Comparison of ENCODE assay signal across 5 fruit fly cellular contexts in the genomic region with DNA sequence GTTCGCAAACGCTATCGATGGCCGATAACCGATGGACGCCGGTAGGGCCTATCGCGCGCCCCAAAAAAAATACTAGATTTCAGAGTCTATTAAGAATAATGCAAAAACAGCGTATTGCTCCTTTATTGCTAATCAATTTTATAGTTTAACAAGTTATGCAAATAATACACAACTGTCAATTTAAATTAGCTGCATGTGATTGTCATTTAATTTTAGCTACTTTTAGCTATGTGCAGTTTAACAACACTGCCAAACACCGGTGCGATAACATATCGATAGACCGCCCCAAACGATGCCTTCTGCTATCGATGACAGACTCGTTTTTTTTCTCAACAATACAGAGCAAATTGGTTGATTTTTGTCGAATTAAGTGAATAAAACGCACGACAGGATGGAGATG.
TF ChIP-seq lines count a peak whose summit lies in the region.

A gene (minus strand): TSS at position 21 of the 400 bp plus-strand sequence.
A gene (plus strand): TSS at position 280 of the 400 bp plus-strand sequence.

- no peak for TF ChIP-seq CTCF in whole organism, embryonic (GFP tag; optimal IDR thresholded peaks at IDR 0.05; lab: Kevin White, UChicago)

TF ChIP-seq in whole organism, adult, 20 proteins besides CTCF, POLR2A, EP300 and RAD21 (continues in another document):
- TF ChIP-seq Clk (GFP tag; optimal IDR thresholded peaks at IDR 0.05; lab: Kevin White, UChicago) (no peak), toe (GFP tag; optimal IDR thresholded peaks at IDR 0.05; lab: Kevin White, UChicago) (peak; percentile 40), ovo (GFP tag; optimal IDR thresholded peaks at IDR 0.05; lab: Kevin White, UChicago) (peak; percentile 46), CG11617 (GFP tag; optimal IDR thresholded peaks at IDR 0.05; lab: Kevin White, UChicago) (peak; percentile 0), pad (GFP tag; optimal IDR thresholded peaks at IDR 0.05; lab: Kevin White, UChicago) (peak; percentile 45), cic (GFP tag; optimal IDR thresholded peaks at IDR 0.05; lab: Kevin White, UChicago) (no peak), CG1620 (GFP tag; optimal IDR thresholded peaks at IDR 0.05; lab: Kevin White, UChicago) (peak; percentile 37), kay (GFP tag; lab: Kevin White, UChicago; ENCODE audit: borderline replicate concordance) (no peak), CG5204 (GFP tag; optimal IDR thresholded peaks at IDR 0.05; lab: Kevin White, UChicago) (no peak), bab1 (GFP tag; optimal IDR thresholded peaks at IDR 0.05; lab: Kevin White, UChicago) (peak; percentile 35), CG12768 (GFP tag; optimal IDR thresholded peaks at IDR 0.05; lab: Kevin White, UChicago) (no peak), Crg-1 (GFP tag; optimal IDR thresholded peaks at IDR 0.05; lab: Kevin White, UChicago) (peak; percentile 64), Hr96 (GFP tag; optimal IDR thresholded peaks at IDR 0.05; lab: Kevin White, UChicago) (peak; percentile 36), CG7101 (tag; optimal IDR thresholded peaks at IDR 0.05; lab: Kevin White, UChicago) (peak; percentile 32), Mnt (GFP tag; optimal IDR thresholded peaks at IDR 0.05; lab: Kevin White, UChicago) (peak; percentile 36), CG7045 (GFP tag; optimal IDR thresholded peaks at IDR 0.05; lab: Kevin White, UChicago) (no peak), CG33017 (tag; optimal IDR thresholded peaks at IDR 0.05; lab: Kevin White, UChicago) (no peak)

TF ChIP-seq in whole organism, embryonic, 481 proteins besides CTCF, POLR2A, EP300 and RAD21 (continues in another document):
- TF ChIP-seq Aef1 (GFP tag; IDR thresholded peaks at IDR 0.05; lab: Robert Waterston, UW) (no peak), so (GFP tag; IDR thresholded peaks at IDR 0.05; lab: Robert Waterston, UW) (no peak), Hey (tag; optimal IDR thresholded peaks at IDR 0.05; lab: Kevin White, UChicago) (no peak), Usf (GFP tag; optimal IDR thresholded peaks at IDR 0.05; lab: Kevin White, UChicago) (no peak), sisA (GFP tag; IDR thresholded peaks at IDR 0.05; lab: Robert Waterston, UW) (no peak), CG4820 (GFP tag; optimal IDR thresholded peaks at IDR 0.05; lab: Kevin White, UChicago) (peak; percentile 16), dysf (GFP tag; IDR thresholded peaks at IDR 0.05; lab: Robert Waterston, UW) (no peak), Blimp-1 (GFP tag; optimal IDR thresholded peaks at IDR 0.05; lab: Kevin White, UChicago) (no peak), Meics (GFP tag; optimal IDR thresholded peaks at IDR 0.05; lab: Kevin White, UChicago) (no peak), Doc3 (GFP tag; IDR thresholded peaks at IDR 0.05; lab: Robert Waterston, UW; ENCODE audit: partially characterized antibody) (peak; percentile 79), esg (GFP tag; conservative IDR thresholded peaks at IDR 0.05; lab: Robert Waterston, UW) (no peak), CG6683 (GFP tag; optimal IDR thresholded peaks at IDR 0.05; lab: Kevin White, UChicago) (no peak), wor (GFP tag; IDR thresholded peaks at IDR 0.05; lab: Robert Waterston, UW) (no peak), CG15696 (tag; optimal IDR thresholded peaks at IDR 0.05; lab: Kevin White, UChicago) (no peak), CG3995 (GFP tag; optimal IDR thresholded peaks at IDR 0.05; lab: Kevin White, UChicago) (peak; percentile 27), BtbVII (GFP tag; optimal IDR thresholded peaks at IDR 0.05; lab: Kevin White, UChicago) (no peak), Camta (GFP tag; optimal IDR thresholded peaks at IDR 0.05; lab: Kevin White, UChicago) (peak; percentile 29), prd (optimal IDR thresholded peaks at IDR 0.05; lab: Kevin White, UChicago) (no peak), prd (GFP tag; IDR thresholded peaks at IDR 0.05; lab: Robert Waterston, UW) (no peak)

TF ChIP-seq in whole organism, prepupa, 60 proteins besides CTCF, POLR2A, EP300 and RAD21 (continues in another document):
- TF ChIP-seq CG10631 (GFP tag; optimal IDR thresholded peaks at IDR 0.05; lab: Kevin White, UChicago) (peak; percentile 27), eg (GFP tag; IDR thresholded peaks at IDR 0.05; lab: Robert Waterston, UW) (no peak), CG31627 (GFP tag; optimal IDR thresholded peaks at IDR 0.05; lab: Kevin White, UChicago) (peak; percentile 44), Sox14 (GFP tag; optimal IDR thresholded peaks at IDR 0.05; lab: Kevin White, UChicago) (no peak), CG6854 (GFP tag; optimal IDR thresholded peaks at IDR 0.05; lab: Kevin White, UChicago) (no peak), salr (GFP tag; optimal IDR thresholded peaks at IDR 0.05; lab: Kevin White, UChicago) (no peak), CG11762 (GFP tag; optimal IDR thresholded peaks at IDR 0.05; lab: Kevin White, UChicago; ENCODE audit: insufficient read depth) (no peak), Gug (GFP tag; IDR thresholded peaks at IDR 0.05; lab: Robert Waterston, UW) (no peak), Blimp-1 (GFP tag; optimal IDR thresholded peaks at IDR 0.05; lab: Kevin White, UChicago) (no peak), achi (GFP tag; optimal IDR thresholded peaks at IDR 0.05; lab: Kevin White, UChicago) (peak; percentile 13), net (GFP tag; optimal IDR thresholded peaks at IDR 0.05; lab: Kevin White, UChicago) (no peak), Eip78C (GFP tag; lab: Kevin White, UChicago) (peak; percentile 20), CG6792 (GFP tag; optimal IDR thresholded peaks at IDR 0.05; lab: Kevin White, UChicago) (peak; percentile 0), topi (GFP tag; optimal IDR thresholded peaks at IDR 0.05; lab: Kevin White, UChicago) (no peak), Met (GFP tag; optimal IDR thresholded peaks at IDR 0.05; lab: Kevin White, UChicago) (no peak), esn (GFP tag; optimal IDR thresholded peaks at IDR 0.05; lab: Kevin White, UChicago) (peak; percentile 42), fd59A (GFP tag; optimal IDR thresholded peaks at IDR 0.05; lab: Kevin White, UChicago) (no peak), ss (GFP tag; optimal IDR thresholded peaks at IDR 0.05; lab: Kevin White, UChicago) (no peak), Hr38 (GFP tag; optimal IDR thresholded peaks at IDR 0.05; lab: Kevin White, UChicago) (no peak)

TF ChIP-seq in whole organism, pupa, 21 proteins besides CTCF, POLR2A, EP300 and RAD21:
- no peak for TF ChIP-seq CG14655 (GFP tag; optimal IDR thresholded peaks at IDR 0.05; lab: Kevin White, UChicago)
- no peak for TF ChIP-seq rn (GFP tag; IDR thresholded peaks at IDR 0.05; lab: Robert Waterston, UW)
- no peak for TF ChIP-seq D1 (tag; optimal IDR thresholded peaks at IDR 0.05; lab: Kevin White, UChicago)
- no peak for TF ChIP-seq CG10348 (GFP tag; IDR thresholded peaks at IDR 0.05; lab: Robert Waterston, UW)
- TF ChIP-seq CG34367 (tag; optimal IDR thresholded peaks at IDR 0.05; lab: Kevin White, UChicago): no peak
- TF ChIP-seq CG8301 (tag; optimal IDR thresholded peaks at IDR 0.05; lab: Kevin White, UChicago): no peak
- no peak for TF ChIP-seq CG4496 (GFP tag; IDR thresholded peaks at IDR 0.05; lab: Robert Waterston, UW)
- TF ChIP-seq CG17806 (tag; optimal IDR thresholded peaks at IDR 0.05; lab: Kevin White, UChicago): no peak
- TF ChIP-seq CG8159 (tag; optimal IDR thresholded peaks at IDR 0.05; lab: Kevin White, UChicago): peak; percentile 1
- TF ChIP-seq CG32121 (GFP tag; IDR thresholded peaks at IDR 0.05; lab: Robert Waterston, UW): peak; percentile 17; the same call in 1 of the 2 replicates
- 0 out of 3 replicates have a peak, but pooled peaks have one; percentile 5 for TF ChIP-seq fd96Ca (GFP tag; IDR thresholded peaks at IDR 0.05; lab: Robert Waterston, UW)
- no peak for TF ChIP-seq Snoo (tag; optimal IDR thresholded peaks at IDR 0.05; lab: Kevin White, UChicago)
- TF ChIP-seq CG12605 (GFP tag; IDR thresholded peaks at IDR 0.05; lab: Robert Waterston, UW): no peak
- no peak for TF ChIP-seq Pif1B (GFP tag; optimal IDR thresholded peaks at IDR 0.05; lab: Kevin White, UChicago)
- TF ChIP-seq CG13204 (GFP tag; optimal IDR thresholded peaks at IDR 0.05; lab: Kevin White, UChicago): no peak
- no peak for TF ChIP-seq CG15710 (tag; optimal IDR thresholded peaks at IDR 0.05; lab: Kevin White, UChicago)
- TF ChIP-seq gl (tag; optimal IDR thresholded peaks at IDR 0.05; lab: Kevin White, UChicago): no peak
- no peak for TF ChIP-seq EcR (GFP tag; optimal IDR thresholded peaks at IDR 0.05; lab: Kevin White, UChicago)
- TF ChIP-seq CG9948 (tag; optimal IDR thresholded peaks at IDR 0.05; lab: Kevin White, UChicago): no peak

TF ChIP-seq in whole organism, wandering third instar larva, 38 proteins besides CTCF, POLR2A, EP300 and RAD21 (continues in another document):
- TF ChIP-seq lola (GFP tag; optimal IDR thresholded peaks at IDR 0.05; lab: Kevin White, UChicago): no peak
- TF ChIP-seq Hnf4 (GFP tag; optimal IDR thresholded peaks at IDR 0.05; lab: Kevin White, UChicago): no peak
- no peak for TF ChIP-seq CG9705 (GFP tag; optimal IDR thresholded peaks at IDR 0.05; lab: Kevin White, UChicago)
- peak; percentile 47 for TF ChIP-seq rgr (GFP tag; optimal IDR thresholded peaks at IDR 0.05; lab: Kevin White, UChicago)
- TF ChIP-seq ey (GFP tag; optimal IDR thresholded peaks at IDR 0.05; lab: Kevin White, UChicago): peak; percentile 33
- TF ChIP-seq HLH106 (tag; optimal IDR thresholded peaks at IDR 0.05; lab: Kevin White, UChicago): peak; percentile 43
- TF ChIP-seq brk (GFP tag; optimal IDR thresholded peaks at IDR 0.05; lab: Kevin White, UChicago): no peak
- TF ChIP-seq Myc (optimal IDR thresholded peaks at IDR 0.05; lab: Kevin White, UChicago): peak; percentile 56
- TF ChIP-seq Dfd (GFP tag; optimal IDR thresholded peaks at IDR 0.05; lab: Kevin White, UChicago): no peak
- no peak for TF ChIP-seq Abd-B (GFP tag; optimal IDR thresholded peaks at IDR 0.05; lab: Kevin White, UChicago)
- no peak for TF ChIP-seq jim (GFP tag; optimal IDR thresholded peaks at IDR 0.05; lab: Kevin White, UChicago)
- peak; percentile 30 for TF ChIP-seq Vsx2 (GFP tag; optimal IDR thresholded peaks at IDR 0.05; lab: Kevin White, UChicago; ENCODE audit: partially characterized antibody)
- TF ChIP-seq Mio (GFP tag; optimal IDR thresholded peaks at IDR 0.05; lab: Kevin White, UChicago): no peak
- TF ChIP-seq Hr83 (GFP tag; optimal IDR thresholded peaks at IDR 0.05; lab: Kevin White, UChicago; ENCODE audit: poor library complexity, severe bottlenecking): peak; percentile 20
- TF ChIP-seq OdsH (GFP tag; optimal IDR thresholded peaks at IDR 0.05; lab: Kevin White, UChicago): peak; percentile 28
- TF ChIP-seq CrebA (GFP tag; optimal IDR thresholded peaks at IDR 0.05; lab: Kevin White, UChicago; ENCODE audit: borderline replicate concordance): no peak
- TF ChIP-seq Sp1 (GFP tag; optimal IDR thresholded peaks at IDR 0.05; lab: Kevin White, UChicago): peak; percentile 24
- no peak for TF ChIP-seq CG32264 (GFP tag; optimal IDR thresholded peaks at IDR 0.05; lab: Kevin White, UChicago)
- no peak for TF ChIP-seq tai (GFP tag; optimal IDR thresholded peaks at IDR 0.05; lab: Kevin White, UChicago)
- TF ChIP-seq usp (GFP tag; optimal IDR thresholded peaks at IDR 0.05; lab: Kevin White, UChicago): no peak
- no peak for TF ChIP-seq GATAd (GFP tag; optimal IDR thresholded peaks at IDR 0.05; lab: Kevin White, UChicago)
- no peak for TF ChIP-seq pan (optimal IDR thresholded peaks at IDR 0.05; lab: Kevin White, UChicago)
- TF ChIP-seq h (GFP tag; optimal IDR thresholded peaks at IDR 0.05; lab: Kevin White, UChicago): no peak
- TF ChIP-seq psq (GFP tag; optimal IDR thresholded peaks at IDR 0.05; lab: Kevin White, UChicago): peak; percentile 32
